Fruit fly (Drosophila melanogaster) whole organism, adult: Measurements from ENCODE around the gene COX4.

Experiments
- CG11617 ChIP-seq: fragments of 200-800 bp; sonication (Bioruptor generic); optimal IDR thresholded peaks from 2 replicates; lab custom pipeline; 2017; ENCODE audit warnings: mild to moderate bottlenecking, missing biosample characterization, missing genetic modification reagents, missing genetic modification characterization
- CG12768 ChIP-seq: fragments of 200-800 bp; sonication (Bioruptor generic); optimal IDR thresholded peaks from 2 replicates; lab custom pipeline; 2017; ENCODE audit warnings: missing biosample characterization, missing genetic modification characterization, mild to moderate bottlenecking, moderate library complexity, missing genetic modification reagents
- CG14711 ChIP-seq: fragments of 200-800 bp; sonication (Bioruptor generic); optimal IDR thresholded peaks from 2 replicates; lab custom pipeline; 2018; ENCODE audit warnings: missing biosample characterization, mild to moderate bottlenecking, missing genetic modification characterization, moderate library complexity
- CG1620 ChIP-seq: fragments of 200-800 bp; sonication (Bioruptor generic); optimal IDR thresholded peaks from 2 replicates; lab custom pipeline; 2016; ENCODE audit warnings: missing biosample characterization, missing genetic modification characterization
- CG33017 ChIP-seq: fragments of 200-800 bp; sonication (Bioruptor generic); optimal IDR thresholded peaks from 2 replicates; lab custom pipeline; 2018; ENCODE audit warnings: missing biosample characterization, mild to moderate bottlenecking, missing genetic modification characterization, moderate library complexity
- CG5204 ChIP-seq: fragments of 200-800 bp; sonication (Bioruptor generic); optimal IDR thresholded peaks from 2 replicates; lab custom pipeline; 2016; ENCODE audit warnings: missing biosample characterization, missing genetic modification characterization
- CG7045 ChIP-seq: fragments of 200-800 bp; sonication (Bioruptor generic); optimal IDR thresholded peaks from 2 replicates; lab custom pipeline; 2017; ENCODE audit warnings: missing biosample characterization, mild to moderate bottlenecking, missing genetic modification characterization
- CG7101 ChIP-seq: fragments of 200-800 bp; sonication (Bioruptor generic); optimal IDR thresholded peaks from 2 replicates; lab custom pipeline; 2018; ENCODE audit warnings: missing biosample characterization, mild to moderate bottlenecking, missing genetic modification characterization, moderate library complexity
- Clk ChIP-seq: fragments of 200-800 bp; sonication (Bioruptor generic); optimal IDR thresholded peaks from 2 replicates; lab custom pipeline; 2017; ENCODE audit warnings: missing biosample characterization, missing genetic modification characterization
- Crg-1 ChIP-seq: fragments of 200-800 bp; sonication (Bioruptor generic); optimal IDR thresholded peaks from 2 replicates; lab custom pipeline; 2016; ENCODE audit warnings: missing biosample characterization, missing genetic modification characterization
- Hr96 ChIP-seq: fragments of 200-800 bp; sonication (Bioruptor generic); optimal IDR thresholded peaks from 2 replicates; lab custom pipeline; 2016; ENCODE audit warnings: missing biosample characterization, missing genetic modification characterization
- Mnt ChIP-seq: fragments of 200-800 bp; sonication (Bioruptor generic); optimal IDR thresholded peaks from 2 replicates; lab custom pipeline; 2016; ENCODE audit warnings: missing biosample characterization, mild to moderate bottlenecking, missing genetic modification characterization
- bab1 ChIP-seq: fragments of 200-800 bp; sonication (Bioruptor generic); optimal IDR thresholded peaks from 3 replicates; lab custom pipeline; 2019; ENCODE audit warnings: missing biosample characterization, mild to moderate bottlenecking, missing genetic modification characterization, moderate library complexity
- cic ChIP-seq: fragments of 200-800 bp; sonication (Bioruptor generic); optimal IDR thresholded peaks from 2 replicates; lab custom pipeline; 2017; ENCODE audit warnings: missing biosample characterization, mild to moderate bottlenecking, missing genetic modification characterization, moderate library complexity
- cnc ChIP-seq, 2 experiments: fragments of >200 bp; optimal IDR thresholded peaks; 2 replicates each; lab custom pipeline; 2017
- kay ChIP-seq: fragments of 200-800 bp; sonication (Bioruptor generic); peaks from one replicate; lab custom pipeline; 2016; ENCODE audit warnings: missing biosample characterization, missing genetic modification characterization, borderline replicate concordance
- ovo ChIP-seq: fragments of 200-800 bp; sonication (Bioruptor generic); optimal IDR thresholded peaks from 2 replicates; lab custom pipeline; 2016; ENCODE audit warnings: missing biosample characterization, missing genetic modification characterization
- pad ChIP-seq: fragments of 200-800 bp; sonication (Bioruptor generic); optimal IDR thresholded peaks from 3 replicates; lab custom pipeline; 2017; ENCODE audit warnings: missing biosample characterization, missing genetic modification characterization, mild to moderate bottlenecking, moderate library complexity, missing genetic modification reagents
- tj ChIP-seq: fragments of 200-800 bp; sonication (Bioruptor generic); optimal IDR thresholded peaks from 3 replicates; lab custom pipeline; 2017; ENCODE audit warnings: missing biosample characterization, mild to moderate bottlenecking, missing genetic modification characterization, moderate library complexity
- toe ChIP-seq: fragments of 200-800 bp; sonication (Bioruptor generic); optimal IDR thresholded peaks from 2 replicates; lab custom pipeline; 2016; ENCODE audit warnings: missing biosample characterization, missing genetic modification characterization

COX4 gene

DNA sequence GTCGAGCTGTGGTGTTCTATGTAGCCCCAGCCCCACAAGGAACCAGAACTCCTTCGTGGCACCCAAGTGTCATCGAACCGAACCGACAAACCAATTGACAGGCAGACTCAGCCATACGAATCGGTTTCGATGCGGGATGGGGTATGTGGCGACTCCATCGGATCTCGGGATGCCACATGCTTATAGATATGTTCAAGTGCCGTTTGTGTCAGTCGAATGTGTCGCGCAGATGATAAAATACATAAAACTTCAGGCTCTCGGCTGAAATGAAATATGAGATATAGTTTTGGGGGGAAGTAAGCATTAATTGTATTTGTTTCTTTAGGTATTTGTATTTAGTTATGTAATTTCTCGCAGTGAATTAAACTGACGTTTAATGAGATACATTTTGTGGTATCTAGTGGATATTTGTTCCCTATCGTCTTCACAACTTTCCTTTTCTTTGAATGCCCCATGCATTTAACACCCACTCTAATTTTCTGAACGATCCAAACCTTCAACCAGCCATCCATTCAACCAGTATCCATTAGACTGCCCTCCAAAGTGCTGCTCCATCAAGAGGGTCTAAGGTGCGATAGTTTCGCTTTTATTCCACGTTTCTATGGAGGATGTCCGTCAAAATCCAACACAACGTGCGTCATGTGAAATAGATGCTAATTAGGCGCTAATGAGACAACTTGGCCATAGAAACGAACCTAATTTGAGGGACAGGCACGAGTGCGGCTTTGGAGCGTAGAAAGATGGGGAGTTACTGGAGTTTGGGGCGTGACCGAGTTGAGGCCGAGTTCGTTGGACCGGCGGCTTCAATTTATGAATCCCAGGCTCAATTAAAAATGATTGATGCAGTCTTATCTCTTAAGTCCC, 14.0 kb upstream of the COX4 start:
- TF ChIP-seq CG33017 (tag; lab: Kevin White, UChicago) (no peak), CG7045 (GFP tag; lab: Kevin White, UChicago) (no peak), pad (no peak), Mnt (GFP tag; lab: Kevin White, UChicago) (no peak), CG7101 (tag; lab: Kevin White, UChicago) (no peak), CG14711 (no peak), CG12768 (GFP tag; lab: Kevin White, UChicago) (no peak), tj (GFP tag; lab: Kevin White, UChicago) (no peak), cnc (optimal IDR thresholded peaks at IDR 0.05; lab: Kevin White, UChicago) (no peak), Clk (GFP tag; lab: Kevin White, UChicago) (no peak), kay (GFP tag; lab: Kevin White, UChicago) (no peak), cic (GFP tag; lab: Kevin White, UChicago) (no peak), Hr96 (GFP tag; lab: Kevin White, UChicago) (no peak)

DNA sequence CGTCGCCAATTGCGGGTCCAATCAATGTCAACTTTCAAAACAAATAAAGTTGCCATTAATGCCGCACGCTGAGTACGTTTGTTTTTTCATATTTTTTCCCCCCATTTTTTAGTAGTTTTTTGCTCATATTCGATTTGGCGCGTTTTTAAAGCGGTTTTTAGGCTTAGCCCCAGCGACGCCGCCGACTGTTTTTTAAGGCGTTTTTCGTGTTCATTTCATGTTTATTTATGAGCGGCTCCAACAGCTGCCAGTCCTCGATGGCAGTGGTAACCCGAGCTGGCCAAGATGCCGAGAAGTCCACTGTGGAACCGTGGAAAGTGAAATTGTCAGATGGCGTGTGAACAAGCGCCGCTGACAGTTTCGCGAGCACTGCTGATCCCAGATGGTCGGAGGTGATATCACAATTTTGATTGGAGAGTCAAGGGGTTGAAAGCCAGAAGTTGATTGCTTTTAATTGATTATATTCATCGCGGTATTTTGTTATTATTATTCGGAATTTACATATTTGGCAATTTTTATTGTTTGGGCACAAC, 10.5 kb upstream of the COX4 start:
- no peak for TF ChIP-seq Crg-1 (GFP tag; lab: Kevin White, UChicago)
- TF ChIP-seq ovo: no peak
- no peak for TF ChIP-seq Mnt (GFP tag; lab: Kevin White, UChicago)
- TF ChIP-seq cic (GFP tag; lab: Kevin White, UChicago): no peak
- no peak for TF ChIP-seq tj (GFP tag; lab: Kevin White, UChicago)
- TF ChIP-seq toe (GFP tag; lab: Kevin White, UChicago): no peak
- TF ChIP-seq CG14711: no peak
- TF ChIP-seq CG5204 (GFP tag; lab: Kevin White, UChicago): no peak
- TF ChIP-seq pad: no peak
- no peak for TF ChIP-seq CG33017 (tag; lab: Kevin White, UChicago)
- TF ChIP-seq Hr96 (GFP tag; lab: Kevin White, UChicago): no peak
- TF ChIP-seq CG1620 (GFP tag; lab: Kevin White, UChicago): no peak
- TF ChIP-seq cnc (optimal IDR thresholded peaks at IDR 0.05; lab: Kevin White, UChicago): no peak
- TF ChIP-seq Clk (GFP tag; lab: Kevin White, UChicago): no peak
- no peak for TF ChIP-seq CG12768 (GFP tag; lab: Kevin White, UChicago)
- TF ChIP-seq CG7101 (tag; lab: Kevin White, UChicago): no peak
- no peak for TF ChIP-seq CG7045 (GFP tag; lab: Kevin White, UChicago)
- no peak for TF ChIP-seq kay (GFP tag; lab: Kevin White, UChicago)
- no peak for TF ChIP-seq CG11617
- TF ChIP-seq bab1 (GFP tag; lab: Kevin White, UChicago): no peak

DNA sequence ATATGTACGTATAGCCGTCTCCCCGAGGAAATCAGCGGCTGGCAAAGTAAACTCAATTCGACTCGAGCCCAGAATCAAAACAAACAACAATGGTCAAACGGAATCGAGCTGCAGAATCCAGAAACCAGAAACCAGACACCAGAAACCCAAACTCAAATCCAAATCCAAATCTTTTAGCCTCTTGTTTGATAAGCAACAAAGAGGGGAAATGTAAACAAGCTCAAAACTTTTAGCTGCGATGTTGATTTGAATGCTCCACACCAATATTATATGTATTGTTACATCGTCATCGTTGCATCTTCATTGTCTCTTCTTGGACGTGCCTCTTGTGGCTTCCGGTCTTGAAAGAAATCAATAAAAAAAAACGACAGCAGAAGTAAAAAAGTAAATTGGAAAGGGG, 8.9 kb upstream of the COX4 start:
- TF ChIP-seq Crg-1 (GFP tag; lab: Kevin White, UChicago) (no peak), CG7045 (GFP tag; lab: Kevin White, UChicago) (no peak), ovo (no peak), pad (no peak), CG11617 (no peak), CG1620 (GFP tag; lab: Kevin White, UChicago) (no peak), CG33017 (tag; lab: Kevin White, UChicago) (no peak), tj (GFP tag; lab: Kevin White, UChicago) (no peak), Hr96 (GFP tag; lab: Kevin White, UChicago) (no peak), CG14711 (no peak), bab1 (GFP tag; lab: Kevin White, UChicago) (no peak), kay (GFP tag; lab: Kevin White, UChicago) (no peak), Clk (GFP tag; lab: Kevin White, UChicago) (no peak)

DNA sequence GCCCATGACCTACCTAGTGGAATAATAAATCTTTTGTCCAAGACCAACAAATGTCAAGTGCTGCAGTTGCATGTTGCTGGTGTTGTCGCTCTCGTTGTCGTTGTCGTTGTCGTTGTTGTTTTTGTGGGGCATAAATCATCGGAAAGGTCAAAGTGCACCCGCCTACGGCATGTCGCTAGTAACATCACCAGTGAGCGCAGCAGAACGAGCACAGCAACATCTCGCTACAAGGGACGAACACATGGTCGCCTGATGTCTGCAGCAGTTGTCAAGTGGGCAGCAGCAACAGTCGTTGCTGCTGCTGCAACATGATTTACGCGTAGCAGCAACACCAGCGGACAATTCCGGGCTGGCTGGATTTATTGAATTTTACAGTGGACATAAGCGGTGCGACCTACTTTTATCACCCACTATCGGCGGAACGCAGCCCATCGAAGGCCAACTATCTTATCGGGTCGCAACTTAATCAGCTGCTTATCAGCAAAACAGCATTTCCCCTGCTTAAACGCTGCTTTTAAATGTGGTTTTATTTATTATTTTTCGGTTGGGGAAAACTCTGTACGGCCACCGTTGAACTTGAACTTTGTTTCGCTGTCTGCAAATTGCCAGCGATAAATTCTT, 6.9 kb upstream of the COX4 start:
- peak; percentile 39 for TF ChIP-seq pad
- TF ChIP-seq kay (GFP tag; lab: Kevin White, UChicago): no peak

DNA sequence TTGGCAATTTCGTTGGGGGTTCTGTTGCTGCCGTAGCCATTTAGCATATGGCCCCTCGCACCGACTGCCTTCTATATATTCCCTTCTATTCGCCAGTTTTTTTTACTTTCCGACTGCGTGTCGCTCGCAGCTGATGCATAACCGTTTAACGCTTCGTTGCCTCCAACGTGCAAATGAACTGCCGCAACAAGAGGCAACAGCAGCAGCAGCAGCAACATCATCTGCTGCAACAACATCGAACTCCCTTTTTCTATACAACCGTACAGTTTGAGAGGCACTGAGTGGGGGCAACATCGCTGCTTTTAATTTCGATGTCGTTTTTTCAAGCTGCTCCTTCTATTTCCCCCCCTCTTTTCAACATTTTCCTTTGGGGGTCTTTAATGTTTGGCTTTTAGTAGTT, 6.3 kb upstream of the COX4 start:
- TF ChIP-seq CG12768 (GFP tag; lab: Kevin White, UChicago): no peak
- TF ChIP-seq kay (GFP tag; lab: Kevin White, UChicago): no peak
- TF ChIP-seq ovo: no peak
- no peak for TF ChIP-seq Crg-1 (GFP tag; lab: Kevin White, UChicago)
- no peak for TF ChIP-seq bab1 (GFP tag; lab: Kevin White, UChicago)
- TF ChIP-seq CG11617: no peak
- no peak for TF ChIP-seq cic (GFP tag; lab: Kevin White, UChicago)
- TF ChIP-seq pad: no peak
- TF ChIP-seq toe (GFP tag; lab: Kevin White, UChicago): no peak

DNA sequence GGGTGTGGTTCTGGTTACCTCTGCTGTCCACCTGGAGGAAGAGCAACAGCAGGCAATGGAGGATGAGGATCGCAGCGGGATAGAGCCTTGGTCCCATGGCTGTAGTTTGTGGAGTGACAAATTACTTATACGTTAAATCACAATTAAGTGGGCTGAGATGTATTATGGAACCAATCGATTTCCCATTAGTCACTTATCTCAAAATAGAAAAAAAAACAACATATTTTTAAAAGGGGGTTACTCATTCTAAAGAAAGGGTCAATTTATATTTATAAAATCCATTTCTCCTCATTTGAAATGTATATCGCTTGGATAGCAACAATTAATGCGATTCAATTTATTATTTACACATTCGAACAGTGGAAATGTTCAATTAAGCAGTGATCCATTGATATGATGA, 2.4 kb downstream of the COX4 start, which contains the start of gene CG34051:
Gene CG34051 (minus strand): TSS at position 101 of the 400 bp plus-strand sequence.
- TF ChIP-seq Crg-1 (GFP tag; lab: Kevin White, UChicago) (no peak), CG7101 (tag; lab: Kevin White, UChicago) (no peak), CG14711 (no peak), toe (GFP tag; lab: Kevin White, UChicago) (no peak), CG33017 (tag; lab: Kevin White, UChicago) (no peak), Mnt (GFP tag; lab: Kevin White, UChicago) (no peak), CG12768 (GFP tag; lab: Kevin White, UChicago) (no peak), Hr96 (GFP tag; lab: Kevin White, UChicago) (no peak), CG1620 (GFP tag; lab: Kevin White, UChicago) (no peak), kay (GFP tag; lab: Kevin White, UChicago) (no peak), tj (GFP tag; lab: Kevin White, UChicago) (no peak), CG7045 (GFP tag; lab: Kevin White, UChicago) (no peak), ovo (no peak), cnc (optimal IDR thresholded peaks at IDR 0.05; lab: Kevin White, UChicago) (no peak), pad (no peak), cic (GFP tag; lab: Kevin White, UChicago) (no peak), bab1 (GFP tag; lab: Kevin White, UChicago) (no peak)
